Fruit fly (Drosophila melanogaster): ENCODE data around the gene CAH3.

- TF ChIP-seq CG13204 (GFP tag; optimal IDR thresholded peaks at IDR 0.05): no peak
- no peak for TF ChIP-seq EcR (GFP tag; optimal IDR thresholded peaks at IDR 0.05)
- no peak for TF ChIP-seq Ets98B (GFP tag; IDR thresholded peaks at IDR 0.05)
These were observed 23.0 kb upstream of the CAH3 start for dm6 chrX:8658047-8658446.
